Fruit fly (Drosophila melanogaster) whole organism, embryonic: Measurements from ENCODE around the gene CG31493.

Experiments used
- Ada2b ChIP-seq: fragments of 200-800 bp; sonication (Bioruptor generic); IDR thresholded peaks from 2 replicates; pipeline ENCODE4 v1.3.6; 2022; ENCODE audit warnings: missing biosample characterization, missing genetic modification characterization
- C15 ChIP-seq: fragments of 200-800 bp; sonication (Bioruptor generic); IDR thresholded peaks from 3 replicates; pipeline ENCODE4 v1.3.6; 2022; ENCODE audit warnings: missing biosample characterization, missing genetic modification characterization
- CG10209 ChIP-seq: fragments of 200-800 bp; sonication (Bioruptor generic); optimal IDR thresholded peaks from 3 replicates; lab custom pipeline; 2017; ENCODE audit warnings: missing biosample characterization, mild to moderate bottlenecking, missing genetic modification characterization, missing genetic modification reagents
- CG10267 ChIP-seq: fragments of 200-800 bp; sonication (Bioruptor generic); optimal IDR thresholded peaks from 2 replicates; lab custom pipeline; 2018; ENCODE audit warnings: missing biosample characterization, mild to moderate bottlenecking, missing genetic modification characterization, moderate library complexity
- CG10274 ChIP-seq: fragments of 200-800 bp; sonication (Bioruptor generic); optimal IDR thresholded peaks from 3 replicates; lab custom pipeline; 2017; ENCODE audit warnings: missing biosample characterization, mild to moderate bottlenecking, missing genetic modification characterization
- CG10366 ChIP-seq: fragments of 200-800 bp; sonication (Bioruptor generic); IDR thresholded peaks from 2 replicates; pipeline ENCODE4 v1.3.6; 2022; ENCODE audit warnings: missing biosample characterization, missing genetic modification characterization
- CG11696 ChIP-seq: fragments of 200-800 bp; sonication (Bioruptor generic); IDR thresholded peaks from 2 replicates; pipeline ENCODE4 v1.3.6; 2022; ENCODE audit warnings: missing biosample characterization, missing genetic modification characterization
- CG12104 ChIP-seq: fragments of 200-800 bp; sonication (Bioruptor generic); optimal IDR thresholded peaks from 3 replicates; lab custom pipeline; 2016; ENCODE audit warnings: missing biosample characterization, missing genetic modification characterization
- CG12299 ChIP-seq: fragments of 200-800 bp; sonication (Bioruptor generic); optimal IDR thresholded peaks from 2 replicates; lab custom pipeline; 2018; ENCODE audit warnings: missing biosample characterization, mild to moderate bottlenecking, missing genetic modification characterization
- CG12744 ChIP-seq: fragments of 200-800 bp; sonication (Bioruptor generic); optimal IDR thresholded peaks from 2 replicates; lab custom pipeline; 2016; ENCODE audit warnings: missing biosample characterization, missing genetic modification characterization
- CG13287 ChIP-seq: fragments of 200-800 bp; sonication (Bioruptor generic); IDR thresholded peaks from 2 replicates; pipeline ENCODE4 v1.3.6; 2022; ENCODE audit warnings: missing biosample characterization, missing genetic modification characterization; ENCODE audit not compliant: partially characterized antibody
- CG15479 ChIP-seq: fragments of 200-800 bp; sonication (Bioruptor generic); optimal IDR thresholded peaks from 3 replicates; lab custom pipeline; 2019; ENCODE audit warnings: missing biosample characterization, mild to moderate bottlenecking, missing genetic modification characterization, moderate library complexity
- CG15514 ChIP-seq: fragments of 200-800 bp; sonication (Bioruptor generic); optimal IDR thresholded peaks from 3 replicates; lab custom pipeline; 2017; ENCODE audit warnings: missing biosample characterization, missing genetic modification characterization, mild to moderate bottlenecking, moderate library complexity, missing genetic modification reagents
- CG15696 ChIP-seq: fragments of 200-800 bp; sonication (Bioruptor generic); optimal IDR thresholded peaks from 2 replicates; lab custom pipeline; 2019; ENCODE audit warnings: missing biosample characterization, mild to moderate bottlenecking, missing genetic modification characterization, moderate library complexity
- CG16815 ChIP-seq: fragments of 200-800 bp; sonication (Bioruptor generic); optimal IDR thresholded peaks from 3 replicates; lab custom pipeline; 2017; ENCODE audit warnings: missing biosample characterization, mild to moderate bottlenecking, missing genetic modification characterization
- CG30403 ChIP-seq: fragments of 200-800 bp; sonication (Bioruptor generic); optimal IDR thresholded peaks from 3 replicates; lab custom pipeline; 2016; ENCODE audit warnings: missing biosample characterization, missing genetic modification characterization
- CG31441 ChIP-seq: fragments of 200-800 bp; sonication (Bioruptor generic); IDR thresholded peaks from 2 replicates; pipeline ENCODE4 v1.3.6; 2022; ENCODE audit warnings: missing biosample characterization, missing genetic modification characterization
- CG4282 ChIP-seq: fragments of 200-800 bp; sonication (Bioruptor generic); optimal IDR thresholded peaks from 2 replicates; lab custom pipeline; 2016; ENCODE audit warnings: missing biosample characterization, missing genetic modification characterization
- CG7786 ChIP-seq: fragments of 200-800 bp; sonication (Bioruptor generic); optimal IDR thresholded peaks from 2 replicates; lab custom pipeline; 2016; ENCODE audit warnings: missing biosample characterization, missing genetic modification characterization
- CHES-1-like ChIP-seq: fragments of 200-800 bp; sonication (Bioruptor generic); optimal IDR thresholded peaks from 2 replicates; lab custom pipeline; 2016; ENCODE audit warnings: missing biosample characterization, missing genetic modification characterization
- D19B ChIP-seq: fragments of 200-800 bp; sonication (Bioruptor generic); optimal IDR thresholded peaks from 2 replicates; lab custom pipeline; 2017; ENCODE audit warnings: missing biosample characterization, mild to moderate bottlenecking, missing genetic modification characterization
- Dip3 ChIP-seq: fragments of 200-800 bp; sonication (Bioruptor generic); optimal IDR thresholded peaks from 3 replicates; lab custom pipeline; 2016; ENCODE audit warnings: missing biosample characterization, missing genetic modification characterization
- Dp ChIP-seq: fragments of 200-800 bp; sonication (Bioruptor generic); optimal IDR thresholded peaks from 2 replicates; lab custom pipeline; 2018; ENCODE audit warnings: missing biosample characterization, mild to moderate bottlenecking, missing genetic modification characterization, moderate library complexity
- Eip74EF ChIP-seq, 2 experiments: fragments of 200-800 bp in 1 of 2; fragments of >200 bp in 1 of 2; sonication (Bioruptor generic) in 1 of 2; optimal IDR thresholded peaks; 2 replicates each; lab custom pipeline; 2017 to 2019; ENCODE audit warnings: missing biosample characterization in 2 of 2, missing genetic modification characterization in 2 of 2, mild to moderate bottlenecking in 1 of 2, moderate library complexity in 1 of 2
- Fer1 ChIP-seq: fragments of 200-800 bp; sonication (Bioruptor generic); optimal IDR thresholded peaks from 2 replicates; lab custom pipeline; 2017; ENCODE audit warnings: missing biosample characterization, mild to moderate bottlenecking, missing genetic modification characterization
- Gsc ChIP-seq: fragments of 200-800 bp; sonication (Bioruptor generic); IDR thresholded peaks from 2 replicates; pipeline ENCODE4 v1.3.6; 2022; ENCODE audit warnings: missing biosample characterization, missing genetic modification characterization
- H2.0 ChIP-seq: fragments of 200-800 bp; sonication (Bioruptor generic); IDR thresholded peaks from 2 replicates; pipeline ENCODE4 v1.3.6; 2022; ENCODE audit warnings: missing biosample characterization, missing genetic modification characterization
- Med ChIP-seq: fragments of 200-800 bp; sonication (Bioruptor generic); peaks from one replicate; lab custom pipeline; 2016; ENCODE audit warnings: missing biosample characterization, missing genetic modification characterization, mild to moderate bottlenecking, inconsistent platforms, moderate library complexity
- Neu2 ChIP-seq: fragments of 200-800 bp; sonication (Bioruptor generic); optimal IDR thresholded peaks from 3 replicates; lab custom pipeline; 2016; ENCODE audit warnings: missing biosample characterization, missing genetic modification characterization, borderline replicate concordance
- Scr ChIP-seq: fragments of 200-800 bp; sonication (Bioruptor generic); IDR thresholded peaks from 2 replicates; pipeline ENCODE4 v1.3.6; 2022; ENCODE audit warnings: missing biosample characterization, missing genetic modification characterization; ENCODE audit not compliant: partially characterized antibody
- Six4 ChIP-seq: fragments of 200-800 bp; sonication (Bioruptor generic); optimal IDR thresholded peaks from 2 replicates; lab custom pipeline; 2016; ENCODE audit warnings: missing biosample characterization, missing genetic modification characterization
- Vsx1 ChIP-seq: fragments of 200-800 bp; sonication (Bioruptor generic); optimal IDR thresholded peaks from 2 replicates; lab custom pipeline; 2017; ENCODE audit warnings: missing biosample characterization, mild to moderate bottlenecking, missing genetic modification characterization, missing genetic modification reagents
- aop ChIP-seq: fragments of 200-800 bp; sonication (Bioruptor generic); IDR thresholded peaks from 2 replicates; pipeline ENCODE4 v1.3.6; 2022; ENCODE audit warnings: missing biosample characterization, missing genetic modification characterization
- bowl ChIP-seq: fragments of 200-800 bp; sonication (Bioruptor generic); IDR thresholded peaks from 2 replicates; pipeline ENCODE4 v1.3.6; 2022; ENCODE audit warnings: missing biosample characterization, missing genetic modification characterization
- dati ChIP-seq: fragments of 200-800 bp; sonication (Bioruptor generic); IDR thresholded peaks from 2 replicates; pipeline ENCODE4 v1.3.6; 2022; ENCODE audit warnings: missing biosample characterization, missing genetic modification characterization
- en ChIP-seq: fragments of 200-800 bp; sonication (Bioruptor generic); optimal IDR thresholded peaks from 2 replicates; lab custom pipeline; 2016; ENCODE audit warnings: missing biosample characterization, missing genetic modification characterization
- esg ChIP-seq: fragments of 200-800 bp; sonication (Bioruptor generic); conservative IDR thresholded peaks from 2 replicates; pipeline ENCODE4 v1.3.6; 2022; ENCODE audit warnings: missing biosample characterization, missing genetic modification characterization
- ewg ChIP-seq: fragments of 200-800 bp; sonication (Bioruptor generic); optimal IDR thresholded peaks from 3 replicates; lab custom pipeline; 2017; ENCODE audit warnings: mild to moderate bottlenecking, missing biosample characterization, missing genetic modification reagents, missing genetic modification characterization
- gcm2 ChIP-seq: fragments of 200-800 bp; sonication (Bioruptor generic); optimal IDR thresholded peaks from 2 replicates; lab custom pipeline; 2016; ENCODE audit warnings: missing biosample characterization, missing genetic modification characterization
- gt ChIP-seq: fragments of 200-800 bp; sonication (Bioruptor generic); IDR thresholded peaks from 2 replicates; pipeline ENCODE4 v1.3.6; 2022; ENCODE audit warnings: missing biosample characterization, missing genetic modification characterization
- ham ChIP-seq: fragments of 200-800 bp; sonication (Bioruptor generic); IDR thresholded peaks from 2 replicates; pipeline ENCODE4 v1.3.6; 2022; ENCODE audit warnings: missing biosample characterization, missing genetic modification characterization
- hkb ChIP-seq, 2 experiments: fragments of 200-800 bp in 1 of 2; fragments of >200 bp in 1 of 2; sonication (Bioruptor generic) in 1 of 2; IDR thresholded peaks in 1 of 2; optimal IDR thresholded peaks in 1 of 2; 2 replicates each; pipeline versions ENCODE4 v1.3.6 to Lab custom; 2017 to 2022; ENCODE audit warnings: missing biosample characterization in 1 of 2, missing genetic modification characterization in 1 of 2
- mam ChIP-seq: fragments of 200-800 bp; sonication (Bioruptor generic); optimal IDR thresholded peaks from 3 replicates; lab custom pipeline; 2016; ENCODE audit warnings: missing biosample characterization, missing genetic modification characterization
- nerfin-1 ChIP-seq: fragments of 200-800 bp; sonication (Bioruptor generic); optimal IDR thresholded peaks from 3 replicates; lab custom pipeline; 2019; ENCODE audit warnings: missing biosample characterization, mild to moderate bottlenecking, missing genetic modification characterization, moderate library complexity
- pzg ChIP-seq: fragments of 200-800 bp; sonication (Bioruptor generic); optimal IDR thresholded peaks from 3 replicates; lab custom pipeline; 2018; ENCODE audit warnings: missing biosample characterization, mild to moderate bottlenecking, missing genetic modification characterization, moderate library complexity
- repo ChIP-seq: fragments of 200-800 bp; sonication (Bioruptor generic); optimal IDR thresholded peaks from 2 replicates; lab custom pipeline; 2016; ENCODE audit warnings: missing biosample characterization, missing genetic modification characterization
- slp2 ChIP-seq: fragments of 200-800 bp; sonication (Bioruptor generic); optimal IDR thresholded peaks from 2 replicates; lab custom pipeline; 2016; ENCODE audit warnings: missing biosample characterization, missing genetic modification characterization
- sr ChIP-seq: fragments of 200-800 bp; sonication (Bioruptor generic); IDR thresholded peaks from 3 replicates; pipeline ENCODE4 v1.3.6; 2022; ENCODE audit warnings: missing biosample characterization, missing genetic modification characterization
- stwl ChIP-seq: fragments of 200-800 bp; sonication (Bioruptor generic); optimal IDR thresholded peaks from 3 replicates; lab custom pipeline; 2018; ENCODE audit warnings: missing biosample characterization, mild to moderate bottlenecking, missing genetic modification characterization, moderate library complexity

CG31493 gene

dm6 chr3R:7102853-7103833 lies 28.2 kb upstream of the CG31493 start (continued):
- no peak for TF ChIP-seq CG15696 (tag; lab: Kevin White, UChicago)
- no peak for TF ChIP-seq H2.0 (GFP tag; lab: Robert Waterston, UW)
- no peak for TF ChIP-seq aop (GFP tag; lab: Robert Waterston, UW)
- TF ChIP-seq Gsc (GFP tag; lab: Robert Waterston, UW): no peak
- TF ChIP-seq CG16815 (GFP tag; lab: Kevin White, UChicago): no peak
- no peak for TF ChIP-seq Scr (GFP tag; lab: Robert Waterston, UW)
- no peak for TF ChIP-seq Eip74EF (GFP tag; optimal IDR thresholded peaks at IDR 0.05; lab: Kevin White, UChicago)
- peak; percentile 7 for TF ChIP-seq nerfin-1 (tag; lab: Kevin White, UChicago)
- no peak for TF ChIP-seq Dp (GFP tag; lab: Kevin White, UChicago)
- TF ChIP-seq CG12104 (GFP tag; lab: Kevin White, UChicago): no peak
- TF ChIP-seq repo (GFP tag; lab: Kevin White, UChicago): no peak
- no peak for TF ChIP-seq bowl (GFP tag; lab: Robert Waterston, UW)
- TF ChIP-seq stwl: peak; percentile 17
- TF ChIP-seq CG10366: no peak
- TF ChIP-seq CG10267: no peak
- TF ChIP-seq CG7786 (GFP tag; lab: Kevin White, UChicago): no peak
- TF ChIP-seq ham (GFP tag; lab: Robert Waterston, UW): no peak
- no peak for TF ChIP-seq gt (GFP tag; lab: Robert Waterston, UW)
- no peak for TF ChIP-seq Dip3 (GFP tag; lab: Kevin White, UChicago)
- no peak for TF ChIP-seq slp2 (GFP tag; lab: Kevin White, UChicago)
- no peak for TF ChIP-seq D19B (GFP tag; lab: Kevin White, UChicago)
- no peak for TF ChIP-seq CG4282 (GFP tag; lab: Kevin White, UChicago)
- no peak for TF ChIP-seq CG10274
- no peak for TF ChIP-seq Vsx1 (GFP tag; lab: Kevin White, UChicago)
- no peak for TF ChIP-seq Six4 (GFP tag; lab: Kevin White, UChicago)
- TF ChIP-seq CG15514: no peak
- TF ChIP-seq hkb (optimal IDR thresholded peaks at IDR 0.05; lab: Kevin White, UChicago): no peak
- TF ChIP-seq hkb (GFP tag; IDR thresholded peaks at IDR 0.05; lab: Robert Waterston, UW): peak; percentile 23; the same call in 1 of the 2 replicates
- TF ChIP-seq CG10209: no peak
- TF ChIP-seq CG11696 (GFP tag; lab: Robert Waterston, UW): no peak
- no peak for TF ChIP-seq pzg (GFP tag; lab: Kevin White, UChicago)
- TF ChIP-seq CG12744 (GFP tag; lab: Kevin White, UChicago): no peak
- no peak for TF ChIP-seq CHES-1-like
- TF ChIP-seq CG31441 (GFP tag; lab: Robert Waterston, UW): no peak
- no peak for TF ChIP-seq dati (GFP tag; lab: Robert Waterston, UW)
- TF ChIP-seq ewg (GFP tag; lab: Kevin White, UChicago): peak; percentile 44
- TF ChIP-seq CG30403: no peak
- TF ChIP-seq Ada2b: no peak
- no peak for TF ChIP-seq mam (GFP tag; lab: Kevin White, UChicago)
- no peak for TF ChIP-seq gcm2 (GFP tag; lab: Kevin White, UChicago)
- TF ChIP-seq CG12299 (tag; lab: Kevin White, UChicago): no peak
- TF ChIP-seq C15 (GFP tag; lab: Robert Waterston, UW): no peak
- no peak for TF ChIP-seq CG13287 (GFP tag; lab: Robert Waterston, UW)
- peak; percentile 28 for TF ChIP-seq CG15479 (GFP tag; lab: Kevin White, UChicago)
- no peak for TF ChIP-seq Fer1
- TF ChIP-seq sr (GFP tag; lab: Robert Waterston, UW): no peak
- TF ChIP-seq en (GFP tag; lab: Kevin White, UChicago): no peak
- TF ChIP-seq Neu2 (GFP tag; lab: Kevin White, UChicago): no peak
- TF ChIP-seq esg (GFP tag; lab: Robert Waterston, UW): no peak
- TF ChIP-seq Med (GFP tag; lab: Kevin White, UChicago): peak; percentile 78
